Worm (Caenorhabditis elegans) whole organism, early embryonic: ENCODE data around the gene T26E4.2.

Experiments used
- aly-1 ChIP-seq: sonication (generic microtip); optimal IDR thresholded peaks from 2 replicates; lab custom pipeline; 2016; ENCODE audit warnings: missing genetic modification characterization, missing compliant biosample characterization
- ama-1 ChIP-seq: fragments of 150-350 bp; optimal IDR thresholded peaks from 2 replicates; lab custom pipeline; 2014
- ets-7 ChIP-seq: sonication (generic microtip); optimal IDR thresholded peaks from 2 replicates; lab custom pipeline; 2016; ENCODE audit warnings: missing genotype, missing genetic modification characterization, missing compliant biosample characterization
- flt-1 ChIP-seq: fragments of 200-800 bp; sonication (Bioruptor generic); IDR thresholded peaks from 2 replicates; pipeline ENCODE4 v1.3.6; 2022; ENCODE audit warnings: missing genetic modification characterization, missing compliant biosample characterization
- pes-1 ChIP-seq: fragments of 200-800 bp; sonication (Bioruptor generic); IDR thresholded peaks from 2 replicates; pipeline ENCODE4 v1.3.6; 2022; ENCODE audit warnings: missing genetic modification reagents, missing genetic modification characterization, missing compliant biosample characterization
- scrt-1 ChIP-seq: fragments of 200-800 bp; sonication (Bioruptor generic); IDR thresholded peaks from 2 replicates; pipeline ENCODE4 v1.3.6; 2022; ENCODE audit warnings: missing genetic modification characterization, missing compliant biosample characterization

DNA sequence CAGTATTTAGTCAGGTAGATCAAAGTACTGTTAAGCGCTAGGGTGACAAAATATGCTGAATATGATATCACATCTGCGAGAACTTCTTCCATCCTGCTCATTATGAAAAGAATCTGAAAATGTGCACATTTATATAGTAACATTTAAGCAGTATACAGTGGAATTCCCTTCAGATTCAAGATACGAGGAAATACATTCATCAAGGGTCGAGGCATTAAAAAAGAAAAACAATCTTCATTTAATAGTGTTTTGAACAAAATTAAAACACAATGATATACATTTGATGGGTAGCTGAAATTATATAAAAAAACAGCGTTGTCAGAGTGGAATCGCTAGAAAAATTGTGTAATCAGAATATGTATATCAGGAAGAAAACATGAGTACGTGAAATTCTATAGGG lies 45.5 kb upstream of the T26E4.2 start, which contains the start of gene str-27:
- no peak for TF ChIP-seq ets-7 (tag; lab: Kevin White, UChicago)
- no peak for TF ChIP-seq aly-1 (tag; lab: Kevin White, UChicago)
- TF ChIP-seq scrt-1, result no peak
- TF ChIP-seq ama-1 (lab: Kevin White, UChicago), result no peak
- no peak for TF ChIP-seq pes-1 (GFP tag; lab: Robert Waterston, UW)
- TF ChIP-seq flt-1 (GFP tag; lab: Robert Waterston, UW), result no peak
